Worm (Caenorhabditis elegans): ENCODE measurements around the gene rbm-26.

DNA sequence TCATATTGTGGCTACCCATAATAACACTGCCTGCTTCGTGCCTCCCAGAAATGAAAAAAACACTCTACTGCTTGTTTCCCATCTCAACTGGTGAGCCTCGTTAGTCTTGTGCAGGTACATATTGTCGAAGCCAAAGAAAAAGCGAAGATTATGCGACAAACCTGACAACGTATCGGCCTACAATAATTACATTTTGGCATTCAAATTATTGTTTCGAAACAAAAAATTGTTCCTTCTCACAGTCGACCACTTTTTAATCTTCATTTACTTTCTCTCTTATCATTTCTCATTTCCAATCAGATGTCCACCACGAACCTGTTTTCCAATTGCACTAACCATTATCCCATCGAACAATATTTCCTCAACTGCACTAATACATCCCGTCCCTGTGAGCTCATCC, 31.7 kb downstream of the rbm-26 start, which contains the start of gene B0244.15:
- TF ChIP-seq mab-5 (tag; optimal IDR thresholded peaks at IDR 0.05), result no peak
- TF ChIP-seq gmeb-1 (tag; optimal IDR thresholded peaks at IDR 0.05), result no peak
- no peak for TF ChIP-seq unc-62 (GFP tag; optimal IDR thresholded peaks at IDR 0.05)
- TF ChIP-seq skn-1 (tag; optimal IDR thresholded peaks at IDR 0.05), result no peak
- no peak for TF ChIP-seq fos-1 (tag; optimal IDR thresholded peaks at IDR 0.05)
- no peak for TF ChIP-seq nhr-6 (tag; optimal IDR thresholded peaks at IDR 0.05)
- no peak for TF ChIP-seq lin-13 (GFP tag; optimal IDR thresholded peaks at IDR 0.05)
- TF ChIP-seq nhr-12 (tag; optimal IDR thresholded peaks at IDR 0.05), result no peak
- no peak for TF ChIP-seq mdl-1 (tag; optimal IDR thresholded peaks at IDR 0.05)
- no peak for TF ChIP-seq aly-2 (tag; optimal IDR thresholded peaks at IDR 0.05)
- TF ChIP-seq ztf-11 (tag; optimal IDR thresholded peaks at IDR 0.05), result no peak

Data from whole organism, L2 larva.